Worm (Caenorhabditis elegans): ENCODE data around the gene H10D18.1.

DNA sequence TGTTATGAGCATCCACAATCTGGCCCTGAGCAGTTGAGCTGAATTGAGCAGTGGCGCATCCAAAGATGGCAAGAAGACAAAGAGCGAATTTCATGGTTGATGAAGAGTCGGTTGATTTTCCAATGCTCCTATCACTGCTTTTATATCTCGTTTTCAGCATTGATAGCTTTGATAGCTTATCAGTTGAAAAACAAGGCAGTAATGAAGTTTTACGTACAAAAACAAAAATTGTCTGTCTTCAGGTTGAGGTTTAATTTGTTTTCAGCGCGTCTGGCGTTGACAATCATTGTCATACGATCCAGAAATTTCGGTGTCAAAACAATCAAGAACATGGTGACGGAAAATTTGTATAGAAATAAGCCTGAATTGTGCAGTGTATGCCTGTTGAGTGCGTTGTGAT, 3.5 kb upstream of the H10D18.1 start, which contains the start of gene scl-13:
- TF ChIP-seq med-1 (GFP tag; optimal IDR thresholded peaks at IDR 0.05; ENCODE audit: insufficient read depth) (no peak), ref-1 (GFP tag; conservative IDR thresholded peaks at IDR 0.05) (no peak), flt-1 (GFP tag; IDR thresholded peaks at IDR 0.05) (no peak), klf-2 (GFP tag; conservative IDR thresholded peaks at IDR 0.05) (no peak), tab-1 (GFP tag; IDR thresholded peaks at IDR 0.05) (no peak), ztf-23 (GFP tag; IDR thresholded peaks at IDR 0.05) (no peak)
